Fruit fly (Drosophila melanogaster): Measurements from ENCODE around the gene CG43658.

- TF ChIP-seq psq (optimal IDR thresholded peaks at IDR 0.05) (no peak), ttk (optimal IDR thresholded peaks at IDR 0.05) (no peak), h (optimal IDR thresholded peaks at IDR 0.05) (no peak), Sin3A (optimal IDR thresholded peaks at IDR 0.05) (no peak), Myc (optimal IDR thresholded peaks at IDR 0.05) (no peak), insv (optimal IDR thresholded peaks at IDR 0.05) (no peak)
Measured at dm6 chrX:17421987-17422386, 139.0 kb downstream of the CG43658 start, which contains the start of gene CG8611.
